Worm (Caenorhabditis elegans) whole organism, young adult: ENCODE results near the gene fahd-1.

ENCODE experiments used
- dpl-1 ChIP-seq: fragments of 150-350 bp; optimal IDR thresholded peaks from 2 replicates; lab custom pipeline; 2014; ENCODE audit warnings: missing biosample characterization, missing genetic modification reagents, missing genetic modification characterization
- snpc-4 ChIP-seq, 5 experiments: fragments of 150-350 bp in 1 of 5; sonication (generic microtip) in 4 of 5; optimal IDR thresholded peaks; 2 replicates each; lab custom pipeline; 2014 to 2018; ENCODE audit warnings: missing genetic modification characterization in 5 of 5, missing biosample characterization in 3 of 5, antibody characterized with exemption in 2 of 5, mild to moderate bottlenecking in 2 of 5, missing compliant biosample characterization in 2 of 5, missing genotype in 2 of 5, moderate library complexity in 2 of 5, missing genetic modification reagents in 1 of 5
- zim-3 ChIP-seq: sonication (generic microtip); optimal IDR thresholded peaks from 2 replicates; lab custom pipeline; 2017; ENCODE audit warnings: mild to moderate bottlenecking, missing genetic modification characterization, moderate library complexity, missing compliant biosample characterization

- TF ChIP-seq dpl-1 (GFP tag; lab: Kevin White, UChicago) = no peak
- TF ChIP-seq zim-3 (tag; lab: Kevin White, UChicago) = no peak
- TF ChIP-seq snpc-4 (GFP tag; optimal IDR thresholded peaks at IDR 0.05; lab: Kevin White, UChicago) = no peak
- TF ChIP-seq snpc-4 (tag; optimal IDR thresholded peaks at IDR 0.05; lab: Kevin White, UChicago) = no peak
Observed at ce11 chrIII:7909263-7909662, 17.2 kb downstream of the fahd-1 start, which contains the start of gene ZK688.1.
